Worm (Caenorhabditis elegans): Measurements from ENCODE around the gene srlf-13.

ce11 chrIV:10885915-10886314 is 10.5 kb downstream of the srlf-13 start, which contains the start of gene srlf-11:
- no peak for TF ChIP-seq nfyb-1 (GFP tag; IDR thresholded peaks at IDR 0.05)
- no peak for TF ChIP-seq ama-1 (optimal IDR thresholded peaks at IDR 0.05)
- TF ChIP-seq ama-1 (GFP tag; optimal IDR thresholded peaks at IDR 0.05) = no peak
- no peak for TF ChIP-seq rec-8 (tag; optimal IDR thresholded peaks at IDR 0.05)
- TF ChIP-seq aptf-3 (GFP tag; IDR thresholded peaks at IDR 0.05) = no peak
- no peak for TF ChIP-seq B0019.2 (GFP tag; conservative IDR thresholded peaks at IDR 0.05)
- TF ChIP-seq F23B12.7 (tag; optimal IDR thresholded peaks at IDR 0.05; ENCODE audit: insufficient read depth) = no peak
- TF ChIP-seq C17E4.6 (GFP tag; IDR thresholded peaks at IDR 0.05) = no peak

Measured in whole organism, young adult.